Worm (Caenorhabditis elegans): ENCODE data around the gene Y81B9A.1.

Y81B9A.1 gene

ce11 chrX:9191795-9192494 is at the start of gene Y81B9A.1:
Gene Y81B9A.1 (plus strand): TSS chrX:9192444.
- TF ChIP-seq unc-120 (tag; optimal IDR thresholded peaks at IDR 0.05; ENCODE audit: poor library complexity, severe bottlenecking) (peak; percentile 23), zip-8 (tag; optimal IDR thresholded peaks at IDR 0.05) (no peak), unc-62 (GFP tag; optimal IDR thresholded peaks at IDR 0.05) (no peak)

DNA sequence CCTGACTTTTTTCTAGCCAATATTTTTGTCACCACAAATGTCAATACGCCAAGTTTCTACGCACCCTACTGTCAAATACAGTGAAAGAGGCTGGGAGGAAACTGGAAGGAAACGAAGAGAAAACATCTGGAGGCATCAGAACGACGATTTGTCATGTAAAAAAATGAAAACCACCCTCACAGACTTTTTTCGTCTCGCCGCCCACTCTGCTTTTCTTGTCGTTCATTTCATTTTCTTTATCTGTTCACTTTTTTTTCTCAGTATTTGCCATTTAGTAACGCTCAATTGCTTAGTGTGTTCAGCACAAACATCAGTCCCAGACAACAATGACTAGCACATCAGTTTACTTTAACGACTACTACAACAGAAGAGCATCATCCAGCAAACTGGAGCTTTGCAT is 46.4 kb upstream of the Y81B9A.1 start, which contains the start of gene B0563.5:
Gene B0563.5, plus strand, starts transcription at position 301 of the 400 bp plus-strand sequence.
- TF ChIP-seq cnd-1 (tag; optimal IDR thresholded peaks at IDR 0.05) (no peak), unc-39 (tag; optimal IDR thresholded peaks at IDR 0.05) (no peak), ces-1 (GFP tag; optimal IDR thresholded peaks at IDR 0.05) (no peak), flh-1 (GFP tag; optimal IDR thresholded peaks at IDR 0.05) (no peak), ztf-11 (tag; optimal IDR thresholded peaks at IDR 0.05) (no peak), nhr-237 (tag; optimal IDR thresholded peaks at IDR 0.05) (no peak), lin-32 (GFP tag; optimal IDR thresholded peaks at IDR 0.05) (no peak), tbx-8 (GFP tag; optimal IDR thresholded peaks at IDR 0.05) (no peak), elt-3 (tag; optimal IDR thresholded peaks at IDR 0.05) (no peak), zip-8 (tag; optimal IDR thresholded peaks at IDR 0.05) (no peak), ceh-43 (GFP tag; optimal IDR thresholded peaks at IDR 0.05) (no peak), mep-1 (tag; optimal IDR thresholded peaks at IDR 0.05) (no peak), drap-1 (GFP tag; optimal IDR thresholded peaks at IDR 0.05) (no peak), nhr-12 (tag; optimal IDR thresholded peaks at IDR 0.05) (no peak), mls-2 (tag; optimal IDR thresholded peaks at IDR 0.05) (no peak), lsy-2 (tag; optimal IDR thresholded peaks at IDR 0.05) (no peak), nhr-76 (tag; optimal IDR thresholded peaks at IDR 0.05) (no peak)

DNA sequence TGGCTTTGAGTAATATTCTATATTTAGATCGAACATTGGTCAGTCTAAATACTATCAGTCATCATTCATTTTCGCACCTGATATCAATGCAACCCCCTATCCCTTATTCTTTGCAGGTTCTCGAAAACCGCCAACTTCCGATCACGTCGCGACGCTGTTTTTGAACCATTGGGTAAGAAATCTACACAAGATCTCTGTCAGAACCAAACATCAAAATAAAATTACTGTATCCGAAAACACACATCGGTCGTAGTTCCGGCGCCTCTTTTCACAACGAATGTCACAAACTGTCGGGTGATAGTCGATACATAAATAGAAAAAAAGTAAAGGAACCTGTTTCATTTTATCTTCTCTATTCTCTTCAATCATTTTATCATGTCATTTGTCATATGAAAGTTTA is 45.3 kb upstream of the Y81B9A.1 start:
- no peak for TF ChIP-seq ces-1 (GFP tag; optimal IDR thresholded peaks at IDR 0.05)
- no peak for TF ChIP-seq mls-2 (tag; optimal IDR thresholded peaks at IDR 0.05)
- no peak for TF ChIP-seq bed-3 (GFP tag; optimal IDR thresholded peaks at IDR 0.05)
- TF ChIP-seq elt-3 (tag; optimal IDR thresholded peaks at IDR 0.05) = no peak
- no peak for TF ChIP-seq zip-8 (tag; optimal IDR thresholded peaks at IDR 0.05)
- no peak for TF ChIP-seq drap-1 (GFP tag; optimal IDR thresholded peaks at IDR 0.05)
- no peak for TF ChIP-seq unc-62 (GFP tag; optimal IDR thresholded peaks at IDR 0.05)
- no peak for TF ChIP-seq nhr-76 (tag; optimal IDR thresholded peaks at IDR 0.05)
- TF ChIP-seq sem-2 (GFP tag; optimal IDR thresholded peaks at IDR 0.05) = no peak
- no peak for TF ChIP-seq lin-13 (tag; optimal IDR thresholded peaks at IDR 0.05)
- TF ChIP-seq mep-1 (tag; optimal IDR thresholded peaks at IDR 0.05) = no peak
- no peak for TF ChIP-seq tbx-8 (GFP tag; optimal IDR thresholded peaks at IDR 0.05)
- no peak for TF ChIP-seq mab-5 (tag; optimal IDR thresholded peaks at IDR 0.05)
- no peak for TF ChIP-seq ham-2 (GFP tag; optimal IDR thresholded peaks at IDR 0.05)
- no peak for TF ChIP-seq cnd-1 (tag; optimal IDR thresholded peaks at IDR 0.05)
- TF ChIP-seq flh-1 (GFP tag; optimal IDR thresholded peaks at IDR 0.05) = no peak
- TF ChIP-seq nhr-237 (tag; optimal IDR thresholded peaks at IDR 0.05) = no peak
- TF ChIP-seq ceh-39 (tag; optimal IDR thresholded peaks at IDR 0.05) = no peak
- no peak for TF ChIP-seq unc-39 (tag; optimal IDR thresholded peaks at IDR 0.05)
- TF ChIP-seq ceh-43 (GFP tag; optimal IDR thresholded peaks at IDR 0.05) = no peak

ce11 chrX:9150269-9150744 is 41.9 kb upstream of the Y81B9A.1 start, which contains the start of gene tmbi-4:
Gene tmbi-4 (plus strand): TSS chrX:9150694.
- TF ChIP-seq ceh-39 (tag; optimal IDR thresholded peaks at IDR 0.05) = peak; percentile 44
- TF ChIP-seq nhr-2 (tag; optimal IDR thresholded peaks at IDR 0.05) = no peak
- TF ChIP-seq ces-1 (GFP tag; optimal IDR thresholded peaks at IDR 0.05) = peak; percentile 44
- TF ChIP-seq hlh-1 (tag; optimal IDR thresholded peaks at IDR 0.05) = peak; percentile 59
- no peak for TF ChIP-seq ceh-83 (GFP tag; optimal IDR thresholded peaks at IDR 0.05)
- TF ChIP-seq mep-1 (tag; optimal IDR thresholded peaks at IDR 0.05) = peak; percentile 26

ce11 chrX:9154216-9154615 is 38.0 kb upstream of the Y81B9A.1 start, which contains the start of gene B0563.7:
Gene B0563.7 (minus strand): TSS chrX:9154316.
- no peak for TF ChIP-seq unc-62 (GFP tag; optimal IDR thresholded peaks at IDR 0.05)
- TF ChIP-seq pha-4 (tag; optimal IDR thresholded peaks at IDR 0.05) = no peak
- no peak for TF ChIP-seq ztf-11 (tag; optimal IDR thresholded peaks at IDR 0.05)
- TF ChIP-seq M03D4.4 (tag; optimal IDR thresholded peaks at IDR 0.05) = no peak
- TF ChIP-seq ceh-39 (tag; optimal IDR thresholded peaks at IDR 0.05) = no peak
- no peak for TF ChIP-seq ham-2 (GFP tag; optimal IDR thresholded peaks at IDR 0.05)
- no peak for TF ChIP-seq nhr-76 (tag; optimal IDR thresholded peaks at IDR 0.05)
- TF ChIP-seq elt-3 (tag; optimal IDR thresholded peaks at IDR 0.05) = no peak
- TF ChIP-seq snpc-4 (tag; optimal IDR thresholded peaks at IDR 0.05) = no peak
- TF ChIP-seq ces-1 (GFP tag; optimal IDR thresholded peaks at IDR 0.05) = no peak
- TF ChIP-seq unc-39 (tag; optimal IDR thresholded peaks at IDR 0.05) = no peak
- no peak for TF ChIP-seq unc-120 (tag; optimal IDR thresholded peaks at IDR 0.05; ENCODE audit: poor library complexity, severe bottlenecking)
- TF ChIP-seq ceh-83 (GFP tag; optimal IDR thresholded peaks at IDR 0.05) = no peak
- no peak for TF ChIP-seq lin-13 (tag; optimal IDR thresholded peaks at IDR 0.05)
- TF ChIP-seq flh-1 (GFP tag; optimal IDR thresholded peaks at IDR 0.05) = no peak
- no peak for TF ChIP-seq mls-2 (tag; optimal IDR thresholded peaks at IDR 0.05)
- TF ChIP-seq cnd-1 (tag; optimal IDR thresholded peaks at IDR 0.05) = no peak
- TF ChIP-seq mab-5 (tag; optimal IDR thresholded peaks at IDR 0.05) = no peak
- no peak for TF ChIP-seq zip-8 (tag; optimal IDR thresholded peaks at IDR 0.05)
- no peak for TF ChIP-seq tbx-8 (GFP tag; optimal IDR thresholded peaks at IDR 0.05)
